Fruit fly (Drosophila melanogaster) whole organism, embryonic: ENCODE results near the gene CkIIbeta.

ENCODE experiments used
- ATbp ChIP-seq: fragments of 200-800 bp; sonication (Bioruptor generic); optimal IDR thresholded peaks from 2 replicates; lab custom pipeline; 2017; ENCODE audit warnings: missing biosample characterization, mild to moderate bottlenecking, missing genetic modification characterization, missing genetic modification reagents
- Adf1 ChIP-seq: fragments of 200-800 bp; sonication (Bioruptor generic); IDR thresholded peaks from 2 replicates; pipeline ENCODE4 v1.3.6; 2022; ENCODE audit warnings: missing biosample characterization, missing genetic modification characterization
- Atf-2 ChIP-seq: fragments of 200-800 bp; sonication (Bioruptor generic); optimal IDR thresholded peaks from 2 replicates; lab custom pipeline; 2016; ENCODE audit warnings: missing biosample characterization, missing genetic modification characterization
- Awh ChIP-seq: fragments of 200-800 bp; sonication (Bioruptor generic); IDR thresholded peaks from 2 replicates; pipeline ENCODE4, ENCODE4 v1.3.6; 2022; ENCODE audit warnings: missing biosample characterization, missing genetic modification characterization
- B-H2 ChIP-seq: fragments of 200-800 bp; sonication (Bioruptor generic); optimal IDR thresholded peaks from 2 replicates; lab custom pipeline; 2018; ENCODE audit warnings: missing biosample characterization, mild to moderate bottlenecking, missing genetic modification characterization
- CG1024 ChIP-seq: fragments of 200-800 bp; sonication (Bioruptor generic); IDR thresholded peaks from 2 replicates; pipeline ENCODE4 v1.3.6; 2022; ENCODE audit warnings: missing biosample characterization, missing genetic modification characterization
- CG11504 ChIP-seq: fragments of 200-800 bp; sonication (Bioruptor generic); optimal IDR thresholded peaks from 3 replicates; lab custom pipeline; 2019; ENCODE audit warnings: missing biosample characterization, mild to moderate bottlenecking, missing genetic modification characterization, moderate library complexity
- CG13296 ChIP-seq: fragments of 200-800 bp; sonication (Bioruptor generic); optimal IDR thresholded peaks from 3 replicates; lab custom pipeline; 2018; ENCODE audit warnings: missing biosample characterization, mild to moderate bottlenecking, missing genetic modification characterization
- CG15073 ChIP-seq: fragments of 200-800 bp; sonication (Bioruptor generic); optimal IDR thresholded peaks from 2 replicates; lab custom pipeline; 2016; ENCODE audit warnings: missing biosample characterization, missing genetic modification characterization
- CG15269 ChIP-seq: fragments of 200-800 bp; sonication (Bioruptor generic); optimal IDR thresholded peaks from 2 replicates; lab custom pipeline; 2018; ENCODE audit warnings: missing biosample characterization, mild to moderate bottlenecking, missing genetic modification characterization, moderate library complexity
- CG15514 ChIP-seq: fragments of 200-800 bp; sonication (Bioruptor generic); optimal IDR thresholded peaks from 3 replicates; lab custom pipeline; 2017; ENCODE audit warnings: missing biosample characterization, missing genetic modification characterization, mild to moderate bottlenecking, moderate library complexity, missing genetic modification reagents
- CG1603 ChIP-seq: fragments of 200-800 bp; sonication (Bioruptor generic); optimal IDR thresholded peaks from 2 replicates; lab custom pipeline; 2019; ENCODE audit warnings: missing biosample characterization, mild to moderate bottlenecking, missing genetic modification characterization, moderate library complexity
- CG18011 ChIP-seq: fragments of 200-800 bp; sonication (Bioruptor generic); optimal IDR thresholded peaks from 2 replicates; lab custom pipeline; 2017; ENCODE audit warnings: missing biosample characterization, missing genetic modification characterization, mild to moderate bottlenecking, moderate library complexity, missing genotype
- CG2120 ChIP-seq: fragments of 200-800 bp; sonication (Bioruptor generic); optimal IDR thresholded peaks from 3 replicates; lab custom pipeline; 2016; ENCODE audit warnings: missing biosample characterization, missing genetic modification characterization
- CG30020 ChIP-seq: fragments of 200-800 bp; optimal IDR thresholded peaks from 2 replicates; lab custom pipeline; 2019; ENCODE audit warnings: missing biosample characterization, mild to moderate bottlenecking, missing genetic modification characterization, moderate library complexity
- CG30431 ChIP-seq: fragments of 200-800 bp; sonication (Bioruptor generic); optimal IDR thresholded peaks from 2 replicates; lab custom pipeline; 2017; ENCODE audit warnings: missing biosample characterization, missing genetic modification characterization
- CG3281 ChIP-seq: fragments of 200-800 bp; sonication (Bioruptor generic); optimal IDR thresholded peaks from 3 replicates; lab custom pipeline; 2017; ENCODE audit warnings: missing biosample characterization, mild to moderate bottlenecking, missing genetic modification characterization
- CG3847 ChIP-seq: fragments of 200-800 bp; sonication (Bioruptor generic); IDR thresholded peaks from 2 replicates; pipeline ENCODE4 v1.3.6; 2022; ENCODE audit warnings: missing biosample characterization, missing genetic modification characterization
- CG4854 ChIP-seq: fragments of 200-800 bp; sonication (Bioruptor generic); optimal IDR thresholded peaks from 2 replicates; lab custom pipeline; 2016; ENCODE audit warnings: missing biosample characterization, missing genetic modification characterization, inconsistent platforms
- CG7745 ChIP-seq: fragments of 200-800 bp; sonication (Bioruptor generic); optimal IDR thresholded peaks from 2 replicates; lab custom pipeline; 2018; ENCODE audit warnings: missing biosample characterization, mild to moderate bottlenecking, missing genetic modification characterization, moderate library complexity
- CG8089 ChIP-seq: fragments of 200-800 bp; sonication (Bioruptor generic); optimal IDR thresholded peaks from 3 replicates; lab custom pipeline; 2016; ENCODE audit warnings: missing biosample characterization, missing genetic modification characterization
- CG9727 ChIP-seq: fragments of 200-800 bp; sonication (Bioruptor generic); optimal IDR thresholded peaks from 3 replicates; lab custom pipeline; 2017; ENCODE audit warnings: missing biosample characterization, mild to moderate bottlenecking, missing genetic modification characterization
- CG9876 ChIP-seq: fragments of 200-800 bp; sonication (Bioruptor generic); optimal IDR thresholded peaks from 2 replicates; lab custom pipeline; 2016; ENCODE audit warnings: missing biosample characterization, missing genetic modification characterization
- Dp ChIP-seq: fragments of 200-800 bp; sonication (Bioruptor generic); optimal IDR thresholded peaks from 2 replicates; lab custom pipeline; 2018; ENCODE audit warnings: missing biosample characterization, mild to moderate bottlenecking, missing genetic modification characterization, moderate library complexity
- ERR ChIP-seq: fragments of 200-800 bp; sonication (Bioruptor generic); optimal IDR thresholded peaks from 2 replicates; lab custom pipeline; 2016; ENCODE audit warnings: missing biosample characterization, missing genetic modification characterization
- Gug ChIP-seq: fragments of 200-800 bp; sonication (Bioruptor generic); IDR thresholded peaks from 4 replicates; pipeline ENCODE4 v1.3.6; 2022; ENCODE audit warnings: missing biosample characterization, missing genetic modification characterization
- Lim3 ChIP-seq: fragments of 200-800 bp; sonication (Bioruptor generic); IDR thresholded peaks from 2 replicates; pipeline ENCODE4 v1.3.6; 2022; ENCODE audit warnings: missing biosample characterization, missing genetic modification characterization
- Nf-YC ChIP-seq: fragments of 200-800 bp; optimal IDR thresholded peaks from 3 replicates; lab custom pipeline; 2019; ENCODE audit warnings: missing biosample characterization, mild to moderate bottlenecking, missing genetic modification characterization, moderate library complexity
- Optix ChIP-seq: fragments of 200-800 bp; sonication (Bioruptor generic); IDR thresholded peaks from 3 replicates; pipeline ENCODE4 v1.3.6; 2022; ENCODE audit warnings: missing biosample characterization, missing genetic modification characterization
- Sox100B ChIP-seq: fragments of 200-800 bp; sonication (Bioruptor generic); optimal IDR thresholded peaks from 3 replicates; lab custom pipeline; 2018; ENCODE audit warnings: missing biosample characterization, mild to moderate bottlenecking, missing genetic modification characterization
- Xrp1 ChIP-seq: fragments of 200-800 bp; sonication (Bioruptor generic); IDR thresholded peaks from 2 replicates; pipeline ENCODE4 v1.3.6; 2022; ENCODE audit warnings: missing biosample characterization, missing genetic modification characterization
- ase ChIP-seq: fragments of 200-800 bp; sonication (Bioruptor generic); IDR thresholded peaks from 3 replicates; pipeline ENCODE4 v1.3.6; 2022; ENCODE audit warnings: missing biosample characterization, missing genetic modification characterization
- crp ChIP-seq, 2 experiments: fragments of 200-800 bp; sonication (Bioruptor generic); optimal IDR thresholded peaks; 2 replicates in 1 of 2; 3 replicates in 1 of 2; lab custom pipeline; 2017; ENCODE audit warnings: missing biosample characterization in 2 of 2, missing genetic modification characterization in 2 of 2, mild to moderate bottlenecking in 1 of 2, moderate library complexity in 1 of 2
- gfzf ChIP-seq: fragments of 200-800 bp; sonication (Bioruptor generic); optimal IDR thresholded peaks from 2 replicates; lab custom pipeline; 2016; ENCODE audit warnings: missing biosample characterization, mild to moderate bottlenecking, missing genetic modification characterization, moderate library complexity
- lbe ChIP-seq: fragments of 200-800 bp; sonication (Bioruptor generic); optimal IDR thresholded peaks from 2 replicates; lab custom pipeline; 2016; ENCODE audit warnings: missing biosample characterization, mild to moderate bottlenecking, missing genetic modification characterization
- oc ChIP-seq: fragments of 200-800 bp; sonication (Bioruptor generic); optimal IDR thresholded peaks from 2 replicates; lab custom pipeline; 2018; ENCODE audit warnings: missing biosample characterization, mild to moderate bottlenecking, missing genetic modification characterization, moderate library complexity
- onecut ChIP-seq: fragments of 200-800 bp; sonication (Bioruptor generic); IDR thresholded peaks from 2 replicates; pipeline ENCODE4 v1.3.6; 2022; ENCODE audit warnings: missing biosample characterization, missing genetic modification characterization
- pita ChIP-seq: fragments of 200-800 bp; sonication (Bioruptor generic); optimal IDR thresholded peaks from 2 replicates; lab custom pipeline; 2017; ENCODE audit warnings: missing biosample characterization, mild to moderate bottlenecking, missing genetic modification characterization
- prd ChIP-seq, 3 experiments: fragments of >200 bp in 2 of 3; fragments of 200-800 bp in 1 of 3; sonication (Bioruptor generic) in 1 of 3; optimal IDR thresholded peaks in 2 of 3; IDR thresholded peaks in 1 of 3; 2 replicates in 2 of 3; 3 replicates in 1 of 3; pipeline versions ENCODE4 v1.3.6 to Lab custom; 2017 to 2022; ENCODE audit warnings: missing biosample characterization in 1 of 3, missing genetic modification characterization in 1 of 3
- pum ChIP-seq: fragments of 200-800 bp; sonication (Bioruptor generic); optimal IDR thresholded peaks from 2 replicates; lab custom pipeline; 2016; ENCODE audit warnings: missing biosample characterization, missing genetic modification characterization
- row ChIP-seq: fragments of 200-800 bp; sonication (Bioruptor generic); IDR thresholded peaks from 3 replicates; pipeline ENCODE4 v1.3.6; 2022; ENCODE audit warnings: missing biosample characterization, missing genetic modification characterization
- sd ChIP-seq: fragments of 200-800 bp; sonication (Bioruptor generic); optimal IDR thresholded peaks from 3 replicates; lab custom pipeline; 2018; ENCODE audit warnings: missing biosample characterization, mild to moderate bottlenecking, missing genetic modification characterization, moderate library complexity
- sens-2 ChIP-seq: fragments of 200-800 bp; sonication (Bioruptor generic); IDR thresholded peaks from 2 replicates; pipeline ENCODE4 v1.3.6; 2022; ENCODE audit warnings: missing biosample characterization, missing genetic modification characterization
- sisA ChIP-seq: fragments of 200-800 bp; sonication (Bioruptor generic); IDR thresholded peaks from 2 replicates; pipeline ENCODE4 v1.3.6; 2022; ENCODE audit warnings: missing biosample characterization, missing genetic modification characterization
- so ChIP-seq: fragments of 200-800 bp; sonication (Bioruptor generic); IDR thresholded peaks from 3 replicates; pipeline ENCODE4 v1.3.6; 2022; ENCODE audit warnings: missing biosample characterization, missing genetic modification characterization
- ssp ChIP-seq: fragments of 200-800 bp; sonication (Bioruptor generic); IDR thresholded peaks from 2 replicates; pipeline ENCODE4 v1.3.6; 2022; ENCODE audit warnings: missing biosample characterization, missing genetic modification characterization
- vvl ChIP-seq: fragments of 200-800 bp; sonication (Bioruptor generic); IDR thresholded peaks from 2 replicates; pipeline ENCODE4 v1.3.6; 2022; ENCODE audit warnings: missing biosample characterization, missing genetic modification characterization
- zfh1 ChIP-seq: fragments of 200-800 bp; sonication (Bioruptor generic); IDR thresholded peaks from 3 replicates; pipeline ENCODE4 v1.3.6; 2022; ENCODE audit warnings: missing biosample characterization, missing genetic modification characterization
- zfh2 ChIP-seq: fragments of 200-800 bp; sonication (Bioruptor generic); optimal IDR thresholded peaks from 2 replicates; lab custom pipeline; 2016; ENCODE audit warnings: missing biosample characterization, missing genetic modification characterization

CkIIbeta gene

DNA sequence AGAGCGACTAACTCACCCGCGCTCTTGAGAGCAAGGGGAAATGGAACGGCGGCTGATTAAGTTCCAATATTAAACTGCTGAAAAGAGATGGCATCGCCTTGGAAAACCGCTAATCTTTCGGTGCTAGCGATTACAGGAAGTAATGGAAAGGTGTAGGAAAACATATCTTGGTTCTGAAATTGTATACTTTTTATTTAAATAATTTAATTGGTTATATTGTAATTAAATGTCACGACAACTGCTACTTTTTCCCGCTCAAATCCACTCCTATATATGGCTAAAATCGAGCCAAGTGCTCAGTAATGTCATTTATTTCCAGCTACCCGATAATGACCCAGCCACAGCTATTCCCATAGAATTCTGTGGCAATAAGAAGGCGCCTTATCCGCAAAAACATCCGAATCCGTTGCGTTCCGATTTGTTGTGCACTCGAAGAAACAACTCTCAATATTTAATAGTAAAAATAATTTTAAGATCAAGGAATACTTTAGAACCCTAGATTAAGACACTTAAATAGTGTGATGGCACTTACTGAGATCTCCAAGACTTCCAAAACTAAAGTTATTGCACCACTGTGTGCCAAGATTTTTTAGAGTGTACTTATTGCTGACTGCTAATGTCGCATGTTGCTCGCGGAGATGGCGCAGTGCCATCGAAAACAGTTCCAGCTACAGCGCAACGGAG lies 4.0 kb upstream of the CkIIbeta start (continued):
- TF ChIP-seq zfh1 (GFP tag; lab: Robert Waterston, UW) (peak; percentile 56), CG30020 (tag; lab: Kevin White, UChicago) (no peak), Atf-2 (GFP tag; lab: Kevin White, UChicago) (peak; percentile 42), sens-2 (GFP tag; lab: Robert Waterston, UW) (peak; percentile 40; the same call in 1 of the 2 replicates), sisA (peak; percentile 61), Adf1 (GFP tag; lab: Robert Waterston, UW) (no peak), oc (peak; percentile 68), ase (peak; percentile 56; the same call in 2 of the 3 replicates), CG2120 (GFP tag; lab: Kevin White, UChicago) (peak; percentile 74), Optix (GFP tag; lab: Robert Waterston, UW) (peak; percentile 65; the same call in 1 of the 3 replicates), CG15514 (GFP tag; lab: Kevin White, UChicago) (peak; percentile 56), CG4854 (GFP tag; lab: Kevin White, UChicago) (peak; percentile 40), CG7745 (tag; lab: Kevin White, UChicago) (no peak), gfzf (no peak), row (GFP tag; lab: Robert Waterston, UW) (peak; percentile 84), CG8089 (peak; percentile 22), onecut (GFP tag; lab: Robert Waterston, UW) (no peak), CG9727 (GFP tag; lab: Kevin White, UChicago) (peak; percentile 65), ATbp (GFP tag; lab: Kevin White, UChicago) (peak; percentile 67), lbe (peak; percentile 64), CG30431 (GFP tag; lab: Kevin White, UChicago) (peak; percentile 35), Lim3 (GFP tag; lab: Robert Waterston, UW) (no peak), ssp (GFP tag; lab: Robert Waterston, UW) (peak; percentile 52), CG11504 (tag; lab: Kevin White, UChicago) (peak; percentile 86), Dp (GFP tag; lab: Kevin White, UChicago) (no peak), crp (GFP tag; optimal IDR thresholded peaks at IDR 0.05; lab: Kevin White, UChicago) (peak in 1 of 2 experiments; percentile 17), so (GFP tag; lab: Robert Waterston, UW) (peak; percentile 63; the same call in 1 of the 3 replicates), Xrp1 (GFP tag; lab: Robert Waterston, UW) (peak; percentile 73), CG15269 (tag; lab: Kevin White, UChicago) (peak; percentile 81), CG15073 (GFP tag; lab: Kevin White, UChicago) (no peak), CG9876 (GFP tag; lab: Kevin White, UChicago) (no peak), CG13296 (GFP tag; lab: Kevin White, UChicago) (peak; percentile 54), CG1603 (peak; percentile 70), pum (GFP tag; lab: Kevin White, UChicago) (peak; percentile 57), zfh2 (GFP tag; lab: Kevin White, UChicago) (peak; percentile 17), CG18011 (peak; percentile 17), Sox100B (GFP tag; lab: Kevin White, UChicago) (peak; percentile 59), Awh (peak; percentile 80), Nf-YC (tag; lab: Kevin White, UChicago) (no peak), vvl (peak; percentile 85), prd (optimal IDR thresholded peaks at IDR 0.05; lab: Kevin White, UChicago) (no peak), prd (GFP tag; IDR thresholded peaks at IDR 0.05; lab: Robert Waterston, UW) (peak; percentile 81), CG1024 (GFP tag; lab: Robert Waterston, UW) (peak; percentile 41; the same call in 1 of the 2 replicates), Gug (GFP tag; lab: Robert Waterston, UW) (no peak), B-H2 (GFP tag; lab: Kevin White, UChicago) (no peak), sd (tag; lab: Kevin White, UChicago) (peak; percentile 21), CG3847 (peak; percentile 26; the same call in 1 of the 2 replicates), ERR (GFP tag; lab: Kevin White, UChicago) (peak; percentile 16), pita (no peak), CG3281 (GFP tag; lab: Kevin White, UChicago) (peak; percentile 63)
